Fruit fly (Drosophila melanogaster): ENCODE measurements around the gene CG4073.

The CG4073 gene

dm6 chr3R:10688160-10688559 is 26.4 kb upstream of the CG4073 start:
- TF ChIP-seq Ets97D (GFP tag; optimal IDR thresholded peaks at IDR 0.05) (no peak), chinmo (GFP tag; IDR thresholded peaks at IDR 0.05; ENCODE audit: partially characterized antibody) (0 out of 4 replicates have a peak, but pooled peaks have one; percentile 42), maf-S (GFP tag; optimal IDR thresholded peaks at IDR 0.05) (no peak)

dm6 chr3R:10688835-10689234 is 25.8 kb upstream of the CG4073 start:
- TF ChIP-seq CG7271 (tag; optimal IDR thresholded peaks at IDR 0.05): no peak
- peak; percentile 22 for TF ChIP-seq CrebB (tag; optimal IDR thresholded peaks at IDR 0.05)
- peak; percentile 32 for TF ChIP-seq CG13775 (GFP tag; optimal IDR thresholded peaks at IDR 0.05)
- peak; percentile 58 for TF ChIP-seq CG11504 (tag; optimal IDR thresholded peaks at IDR 0.05)
- TF ChIP-seq CG12155 (GFP tag; optimal IDR thresholded peaks at IDR 0.05): peak; percentile 32
- peak; percentile 41 for TF ChIP-seq CoRest (tag; optimal IDR thresholded peaks at IDR 0.05)
- TF ChIP-seq tin (GFP tag; optimal IDR thresholded peaks at IDR 0.05): peak; percentile 8
- peak; percentile 58 for TF ChIP-seq CG18599 (GFP tag; optimal IDR thresholded peaks at IDR 0.05)
- peak; percentile 88 for TF ChIP-seq Rfx (GFP tag; IDR thresholded peaks at IDR 0.05)
- peak; percentile 21 for TF ChIP-seq D19A (tag; optimal IDR thresholded peaks at IDR 0.05)
- TF ChIP-seq Xrp1 (GFP tag; IDR thresholded peaks at IDR 0.05): peak; percentile 54; the same call in 1 of the 2 replicates
- peak; percentile 59 for TF ChIP-seq lilli (GFP tag; optimal IDR thresholded peaks at IDR 0.05)
- peak; percentile 43; the same call in 1 of the 2 replicates for TF ChIP-seq cas (GFP tag; IDR thresholded peaks at IDR 0.05)
- peak; percentile 51; the same call in 1 of the 2 replicates for TF ChIP-seq ara (GFP tag; IDR thresholded peaks at IDR 0.05)
- peak; percentile 70 for TF ChIP-seq grau (tag; optimal IDR thresholded peaks at IDR 0.05)
- TF ChIP-seq Aef1 (GFP tag; IDR thresholded peaks at IDR 0.05): peak; percentile 21; the same call in 1 of the 3 replicates
- peak; percentile 48 for TF ChIP-seq CG12391 (tag; optimal IDR thresholded peaks at IDR 0.05)
- TF ChIP-seq Meics (GFP tag; optimal IDR thresholded peaks at IDR 0.05): peak; percentile 72
- TF ChIP-seq CG11456 (GFP tag; IDR thresholded peaks at IDR 0.05): peak; percentile 69; the same call in 2 of the 3 replicates
- TF ChIP-seq CG8765 (GFP tag; IDR thresholded peaks at IDR 0.05): 0 out of 2 replicates have a peak, but pooled peaks have one; percentile 24
- peak; percentile 51 for TF ChIP-seq CG9727 (GFP tag; optimal IDR thresholded peaks at IDR 0.05)
- TF ChIP-seq Ptx1 (GFP tag; IDR thresholded peaks at IDR 0.05): peak; percentile 33; the same call in 1 of the 2 replicates
- TF ChIP-seq Atf6 (GFP tag; IDR thresholded peaks at IDR 0.05): peak; percentile 75
- peak; percentile 31 for TF ChIP-seq nmo (GFP tag; optimal IDR thresholded peaks at IDR 0.05)
- peak; percentile 80 for TF ChIP-seq dysf (GFP tag; IDR thresholded peaks at IDR 0.05)
- no peak for TF ChIP-seq maf-S (GFP tag; optimal IDR thresholded peaks at IDR 0.05)
- TF ChIP-seq otp (GFP tag; IDR thresholded peaks at IDR 0.05): peak; percentile 43; the same call in 1 of the 3 replicates
- peak; percentile 66 for TF ChIP-seq Dbx (GFP tag; IDR thresholded peaks at IDR 0.05)
- 0 out of 2 replicates have a peak, but pooled peaks have one; percentile 32 for TF ChIP-seq CG4404 (GFP tag; IDR thresholded peaks at IDR 0.05)
- peak; percentile 42 for TF ChIP-seq HHEX (GFP tag; optimal IDR thresholded peaks at IDR 0.05)
- TF ChIP-seq CG13424 (tag; optimal IDR thresholded peaks at IDR 0.05): peak; percentile 12
- peak; percentile 5 for TF ChIP-seq phol (tag; optimal IDR thresholded peaks at IDR 0.05)
- peak; percentile 48 for TF ChIP-seq Vsx1 (GFP tag; optimal IDR thresholded peaks at IDR 0.05)
- TF ChIP-seq CG8924 (tag; optimal IDR thresholded peaks at IDR 0.05): peak; percentile 57
- TF ChIP-seq toy (GFP tag; IDR thresholded peaks at IDR 0.05): no peak
- 0 out of 2 replicates have a peak, but pooled peaks have one; percentile 15 for TF ChIP-seq CG17328 (GFP tag; IDR thresholded peaks at IDR 0.05)
- no peak for TF ChIP-seq Hr78 (GFP tag; optimal IDR thresholded peaks at IDR 0.05)
- TF ChIP-seq CG7786 (GFP tag; optimal IDR thresholded peaks at IDR 0.05): no peak
- TF ChIP-seq CG4424 (GFP tag; optimal IDR thresholded peaks at IDR 0.05): peak; percentile 24
- peak; percentile 21 for TF ChIP-seq CG6813 (GFP tag; optimal IDR thresholded peaks at IDR 0.05)
- TF ChIP-seq CG12299 (tag; optimal IDR thresholded peaks at IDR 0.05): peak; percentile 19
- peak; percentile 18 for TF ChIP-seq CG18476 (GFP tag; optimal IDR thresholded peaks at IDR 0.05)
- 0 out of 3 replicates have a peak, but pooled peaks have one; percentile 17 for TF ChIP-seq C15 (GFP tag; IDR thresholded peaks at IDR 0.05)
- TF ChIP-seq D19B (GFP tag; optimal IDR thresholded peaks at IDR 0.05): no peak
- peak; percentile 20 for TF ChIP-seq CG9817 (tag; optimal IDR thresholded peaks at IDR 0.05)
- peak; percentile 72 for TF ChIP-seq Fer3 (tag; optimal IDR thresholded peaks at IDR 0.05)
